Worm (Caenorhabditis elegans) whole organism, L4 larva: ENCODE data around the gene C49C3.4.

ENCODE experiments used
- F49E8.2 ChIP-seq: sonication (generic microtip); optimal IDR thresholded peaks from 2 replicates; lab custom pipeline; 2016; ENCODE audit warnings: missing compliant biosample characterization, mild to moderate bottlenecking, missing genetic modification characterization, borderline replicate concordance
- T26A8.4 ChIP-seq: fragments of 200-800 bp; sonication (Bioruptor generic); IDR thresholded peaks from 2 replicates; pipeline ENCODE4 v1.3.6; 2022; ENCODE audit warnings: missing genetic modification characterization, missing compliant biosample characterization
- ZK546.5 ChIP-seq, 2 experiments: sonication (generic microtip); optimal IDR thresholded peaks; 2 replicates each; lab custom pipeline; 2017; ENCODE audit warnings: missing biosample characterization in 2 of 2, missing genetic modification characterization in 2 of 2
- aly-2 ChIP-seq: sonication (generic microtip); optimal IDR thresholded peaks from 2 replicates; lab custom pipeline; 2018; ENCODE audit warnings: missing biosample characterization, missing genetic modification characterization
- ama-1 ChIP-seq: fragments of 150-350 bp; optimal IDR thresholded peaks from 2 replicates; lab custom pipeline; 2014; ENCODE audit warnings: inconsistent platforms, mixed read lengths
- attf-4 ChIP-seq: sonication (generic microtip); optimal IDR thresholded peaks from 3 replicates; lab custom pipeline; 2017; ENCODE audit warnings: missing biosample characterization, missing genetic modification characterization
- ceh-28 ChIP-seq: fragments of 150-350 bp; optimal IDR thresholded peaks from 2 replicates; lab custom pipeline; 2014; ENCODE audit warnings: missing biosample characterization, missing genetic modification reagents, missing genetic modification characterization
- cey-2 ChIP-seq: sonication (generic microtip); optimal IDR thresholded peaks from 3 replicates; lab custom pipeline; 2017; ENCODE audit warnings: missing genetic modification characterization, mild to moderate bottlenecking, missing compliant biosample characterization, antibody characterized with exemption, borderline replicate concordance; ENCODE audit not compliant: insufficient read depth
- daf-16 ChIP-seq, 3 experiments: sonication (generic microtip); optimal IDR thresholded peaks; 2 replicates each; lab custom pipeline; 2016 to 2017; ENCODE audit warnings: missing genetic modification characterization in 3 of 3, missing genetic modification reagents in 3 of 3, mild to moderate bottlenecking in 2 of 3, missing compliant biosample characterization in 2 of 3, missing biosample characterization in 1 of 3, moderate library complexity in 1 of 3
- daf-19 ChIP-seq: fragments of 200-800 bp; sonication (Bioruptor generic); conservative IDR thresholded peaks from 2 replicates; pipeline ENCODE4 v1.3.6; 2022; ENCODE audit warnings: missing genetic modification characterization, missing compliant biosample characterization
- daf-8 ChIP-seq: fragments of 200-800 bp; sonication (Bioruptor generic); IDR thresholded peaks from 2 replicates; pipeline ENCODE4 v1.3.6; 2022; ENCODE audit warnings: missing genetic modification characterization, missing compliant biosample characterization
- dmd-8 ChIP-seq: fragments of 200-800 bp; sonication (Bioruptor generic); IDR thresholded peaks from 2 replicates; pipeline ENCODE4 v1.3.6; 2022; ENCODE audit warnings: missing genetic modification characterization, missing compliant biosample characterization
- dmd-9 ChIP-seq: fragments of 200-800 bp; sonication (Bioruptor generic); IDR thresholded peaks from 2 replicates; pipeline ENCODE4 v1.3.6; 2022; ENCODE audit warnings: missing genetic modification reagents, missing genetic modification characterization, missing compliant biosample characterization
- duxl-1 ChIP-seq: sonication (generic microtip); optimal IDR thresholded peaks from 2 replicates; lab custom pipeline; 2016; ENCODE audit warnings: mild to moderate bottlenecking, missing genetic modification characterization, moderate library complexity, missing compliant biosample characterization; ENCODE audit not compliant: poor library complexity
- egl-43 ChIP-seq: fragments of 200-800 bp; sonication (Bioruptor generic); IDR thresholded peaks from 2 replicates; pipeline ENCODE4 v1.3.6; 2022; ENCODE audit warnings: missing genetic modification reagents, missing genetic modification characterization, missing compliant biosample characterization
- fos-1 ChIP-seq: fragments of 150-350 bp; optimal IDR thresholded peaks from 2 replicates; lab custom pipeline; 2014; ENCODE audit warnings: missing biosample characterization, missing genetic modification characterization
- hif-1 ChIP-seq, 2 experiments: sonication (generic microtip); optimal IDR thresholded peaks; 2 replicates each; lab custom pipeline; 2016 to 2017; ENCODE audit warnings: missing compliant biosample characterization in 2 of 2, missing genetic modification characterization in 2 of 2, missing genetic modification reagents in 2 of 2, missing genotype in 2 of 2, mild to moderate bottlenecking in 1 of 2
- hmg-1.1 ChIP-seq: fragments of 200-800 bp; sonication (Bioruptor generic); IDR thresholded peaks from 2 replicates; pipeline ENCODE4 v1.3.6; 2022; ENCODE audit warnings: missing genetic modification reagents, missing genetic modification characterization, missing compliant biosample characterization
- jun-1 ChIP-seq: fragments of 150-350 bp; optimal IDR thresholded peaks from 2 replicates; lab custom pipeline; 2014; ENCODE audit warnings: missing biosample characterization, missing genetic modification reagents, missing genetic modification characterization
- lim-7 ChIP-seq: fragments of 200-800 bp; sonication (Bioruptor generic); IDR thresholded peaks from 2 replicates; pipeline ENCODE4 v1.3.6; 2022; ENCODE audit warnings: missing genetic modification characterization, missing compliant biosample characterization
- lin-1 ChIP-seq: fragments of 200-800 bp; sonication (Bioruptor generic); IDR thresholded peaks from 2 replicates; pipeline ENCODE4 v1.3.6; 2022; ENCODE audit warnings: missing genetic modification reagents, missing genetic modification characterization, missing compliant biosample characterization
- lin-13 ChIP-seq: fragments of 150-350 bp; optimal IDR thresholded peaks from 2 replicates; lab custom pipeline; 2014; ENCODE audit warnings: missing biosample characterization, missing genetic modification reagents, missing genetic modification characterization
- lin-15B ChIP-seq: fragments of 150-350 bp; sonication (generic microtip); optimal IDR thresholded peaks from 3 replicates; lab custom pipeline; 2014; ENCODE audit warnings: missing biosample characterization, missing genetic modification characterization
- lin-29 ChIP-seq: fragments of 200-800 bp; sonication (Bioruptor generic); IDR thresholded peaks from 2 replicates; pipeline ENCODE4 v1.3.6; 2022; ENCODE audit warnings: missing genetic modification reagents, missing genetic modification characterization, missing compliant biosample characterization
- lin-38 ChIP-seq: fragments of 200-800 bp; sonication (Bioruptor generic); IDR thresholded peaks from 2 replicates; pipeline ENCODE4 v1.3.6; 2022; ENCODE audit warnings: missing genetic modification reagents, missing genetic modification characterization, missing compliant biosample characterization
- lin-39 ChIP-seq: fragments of 150-350 bp; optimal IDR thresholded peaks from 2 replicates; lab custom pipeline; 2014; ENCODE audit warnings: missing biosample characterization, missing genetic modification reagents, missing genetic modification characterization
- lir-3 ChIP-seq: sonication (generic microtip); optimal IDR thresholded peaks from 2 replicates; lab custom pipeline; 2016; ENCODE audit warnings: mild to moderate bottlenecking, missing genetic modification characterization, missing compliant biosample characterization
- mdt-29 ChIP-seq: fragments of 200-800 bp; sonication (Bioruptor generic); IDR thresholded peaks from 2 replicates; pipeline ENCODE4 v1.3.6; 2022; ENCODE audit warnings: missing genetic modification reagents, missing genetic modification characterization, missing compliant biosample characterization
- mep-1 ChIP-seq: fragments of 150-350 bp; sonication (generic microtip); optimal IDR thresholded peaks from 3 replicates; lab custom pipeline; 2014; ENCODE audit warnings: missing biosample characterization, missing genetic modification characterization
- mxl-2 ChIP-seq: fragments of 200-800 bp; sonication (Bioruptor generic); conservative IDR thresholded peaks from 2 replicates; pipeline ENCODE4 v1.3.6; 2022; ENCODE audit warnings: missing genetic modification reagents, missing genetic modification characterization, missing compliant biosample characterization
- nhr-10 ChIP-seq: fragments of 150-350 bp; optimal IDR thresholded peaks from 2 replicates; lab custom pipeline; 2014; ENCODE audit warnings: missing biosample characterization, missing genetic modification characterization
- nhr-102 ChIP-seq: sonication (generic microtip); optimal IDR thresholded peaks from 2 replicates; lab custom pipeline; 2016; ENCODE audit warnings: mild to moderate bottlenecking, missing genetic modification characterization, moderate library complexity, missing compliant biosample characterization
- nhr-25 ChIP-seq: sonication (generic microtip); optimal IDR thresholded peaks from 2 replicates; lab custom pipeline; 2017; ENCODE audit warnings: missing genetic modification characterization, mild to moderate bottlenecking, missing compliant biosample characterization, antibody characterized with exemption, moderate library complexity, borderline replicate concordance; ENCODE audit not compliant: insufficient read depth
- nhr-41 ChIP-seq: fragments of 200-800 bp; sonication (Bioruptor generic); IDR thresholded peaks from 2 replicates; pipeline ENCODE4 v1.3.6; 2022; ENCODE audit warnings: missing genetic modification reagents, missing genetic modification characterization, missing compliant biosample characterization
- nhr-42 ChIP-seq: fragments of 200-800 bp; sonication (Bioruptor generic); IDR thresholded peaks from 2 replicates; pipeline ENCODE4 v1.3.6; 2022; ENCODE audit warnings: missing genetic modification characterization, missing compliant biosample characterization
- nhr-6 ChIP-seq: fragments of 150-350 bp; optimal IDR thresholded peaks from 2 replicates; lab custom pipeline; 2014; ENCODE audit warnings: missing biosample characterization, missing genetic modification characterization
- nhr-77 ChIP-seq: fragments of 150-350 bp; optimal IDR thresholded peaks from 2 replicates; lab custom pipeline; 2014; ENCODE audit warnings: missing biosample characterization, missing genetic modification characterization
- rbr-2 ChIP-seq: sonication (generic microtip); optimal IDR thresholded peaks from 2 replicates; lab custom pipeline; 2016; ENCODE audit warnings: missing genotype, missing genetic modification characterization, missing compliant biosample characterization
- skn-1 ChIP-seq: fragments of 150-350 bp; optimal IDR thresholded peaks from 2 replicates; lab custom pipeline; 2014; ENCODE audit warnings: missing biosample characterization, missing genetic modification characterization
- snpc-1.2 ChIP-seq: fragments of 200-800 bp; sonication (Bioruptor generic); IDR thresholded peaks from 2 replicates; pipeline ENCODE4 v1.3.6; 2022; ENCODE audit warnings: missing genetic modification reagents, missing genetic modification characterization, missing compliant biosample characterization
- snpc-4 ChIP-seq: fragments of 150-350 bp; optimal IDR thresholded peaks from 2 replicates; lab custom pipeline; 2014; ENCODE audit warnings: missing biosample characterization, missing genetic modification characterization
- tra-1 ChIP-seq: fragments of 200-800 bp; sonication (Bioruptor generic); IDR thresholded peaks from 2 replicates; pipeline ENCODE4 v1.3.6; 2022; ENCODE audit warnings: missing genetic modification reagents, missing genetic modification characterization, missing compliant biosample characterization
- unc-130 ChIP-seq: sonication (generic microtip); optimal IDR thresholded peaks from 2 replicates; lab custom pipeline; 2016; ENCODE audit warnings: missing genetic modification reagents, missing genetic modification characterization, missing compliant biosample characterization
- unc-62 ChIP-seq, 3 experiments: fragments of 150-350 bp in 1 of 3; sonication (generic microtip); optimal IDR thresholded peaks in 2 of 3; peaks in 1 of 3; 1 replicate in 1 of 3; 2 replicates in 2 of 3; lab custom pipeline; 2014 to 2017; ENCODE audit warnings: missing biosample characterization in 3 of 3, missing genetic modification characterization in 3 of 3, missing genetic modification reagents in 3 of 3, missing genotype in 1 of 3
- zag-1 ChIP-seq: fragments of 150-350 bp; optimal IDR thresholded peaks from 2 replicates; lab custom pipeline; 2014; ENCODE audit warnings: missing biosample characterization, missing genetic modification characterization
- ztf-11 ChIP-seq: fragments of 150-350 bp; optimal IDR thresholded peaks from 2 replicates; lab custom pipeline; 2014; ENCODE audit warnings: missing biosample characterization, missing genetic modification characterization

C49C3.4 gene

DNA sequence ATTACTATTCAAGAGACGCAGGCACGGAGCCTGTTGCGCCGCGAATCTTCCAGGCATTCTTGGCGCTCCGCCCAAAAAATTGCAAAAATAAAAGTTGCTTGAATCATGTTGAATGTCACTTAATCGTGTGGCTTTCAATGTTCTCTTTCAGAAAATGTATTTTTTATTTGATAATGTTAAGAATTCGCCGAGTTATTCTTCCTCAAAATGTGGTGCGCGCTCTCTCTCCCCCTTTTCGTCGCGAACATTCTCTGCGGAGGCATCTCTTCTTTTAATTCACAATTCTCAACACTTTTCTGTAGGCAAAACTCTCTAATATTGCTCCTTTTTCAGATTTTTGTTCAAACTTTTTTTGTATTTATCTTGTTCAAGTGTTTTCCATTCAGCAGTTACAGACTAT is 42.2 kb upstream of the C49C3.4 start (continued):
- TF ChIP-seq rbr-2 (tag; lab: Kevin White, UChicago) = peak; percentile 98
- TF ChIP-seq aly-2 = no peak
- peak; percentile 19 for TF ChIP-seq ceh-28 (tag; lab: Kevin White, UChicago)
- peak; percentile 89 for TF ChIP-seq snpc-1.2
- TF ChIP-seq ZK546.5 (tag; optimal IDR thresholded peaks at IDR 0.05; lab: Kevin White, UChicago) = peak in 1 of 2 experiments; percentile 66
- peak; percentile 31 to 97 for TF ChIP-seq unc-62 (GFP tag; optimal IDR thresholded peaks at IDR 0.05 in 1 of 2; lab: Kevin White, UChicago)
- no peak for TF ChIP-seq unc-62 (tag; optimal IDR thresholded peaks at IDR 0.05; lab: Kevin White, UChicago)
- TF ChIP-seq fos-1 (tag; lab: Kevin White, UChicago) = peak; percentile 62
- peak; percentile 97 for TF ChIP-seq tra-1 (GFP tag; lab: Robert Waterston, UW)
- no peak for TF ChIP-seq cey-2 (tag; lab: Kevin White, UChicago)
- peak; percentile 100 for TF ChIP-seq mdt-29 (GFP tag; lab: Robert Waterston, UW)
- peak; percentile 81 for TF ChIP-seq nhr-41 (GFP tag; lab: Robert Waterston, UW)
- peak; percentile 70 to 97 for TF ChIP-seq hif-1 (tag; optimal IDR thresholded peaks at IDR 0.05; lab: Kevin White, UChicago)
- TF ChIP-seq nhr-102 (tag; lab: Kevin White, UChicago) = peak; percentile 86
- no peak for TF ChIP-seq lin-15B (tag; lab: Kevin White, UChicago)
- peak; percentile 62 for TF ChIP-seq duxl-1 (tag; lab: Kevin White, UChicago)
- peak; percentile 76 for TF ChIP-seq nhr-6 (tag; lab: Kevin White, UChicago)
- peak; percentile 90 for TF ChIP-seq lin-38 (GFP tag; lab: Robert Waterston, UW)
- TF ChIP-seq mxl-2 (GFP tag; lab: Robert Waterston, UW) = peak; percentile 64; the same call in 1 of the 2 replicates
- TF ChIP-seq nhr-25 (tag; lab: Kevin White, UChicago) = peak; percentile 96
- TF ChIP-seq F49E8.2 (tag; lab: Kevin White, UChicago) = peak; percentile 82
- peak; percentile 91 for TF ChIP-seq jun-1 (tag; lab: Kevin White, UChicago)
- peak; percentile 85 for TF ChIP-seq unc-130
- TF ChIP-seq dmd-8 (GFP tag; lab: Robert Waterston, UW) = no peak
- peak; percentile 60; the same call in 1 of the 2 replicates for TF ChIP-seq lin-1
- peak; percentile 90 for TF ChIP-seq daf-19
- no peak for TF ChIP-seq attf-4 (tag; lab: Kevin White, UChicago)
- peak; percentile 98 for TF ChIP-seq nhr-77 (tag; lab: Kevin White, UChicago)
- peak; percentile 58 for TF ChIP-seq lin-39 (tag; lab: Kevin White, UChicago)
- peak; percentile 87 for TF ChIP-seq lin-29 (GFP tag; lab: Robert Waterston, UW)
- no peak for TF ChIP-seq ztf-11 (tag; lab: Kevin White, UChicago)
- TF ChIP-seq daf-8 = 0 out of 2 replicates have a peak, but pooled peaks have one; percentile 46
- TF ChIP-seq nhr-42 (GFP tag; lab: Robert Waterston, UW) = peak; percentile 90
- TF ChIP-seq T26A8.4 (GFP tag; lab: Robert Waterston, UW) = peak; percentile 91
- peak; percentile 88 for TF ChIP-seq nhr-10 (tag; lab: Kevin White, UChicago)
- TF ChIP-seq dmd-9 (GFP tag; lab: Robert Waterston, UW) = peak; percentile 92
- TF ChIP-seq hmg-1.1 (GFP tag; lab: Robert Waterston, UW) = peak; percentile 98

DNA sequence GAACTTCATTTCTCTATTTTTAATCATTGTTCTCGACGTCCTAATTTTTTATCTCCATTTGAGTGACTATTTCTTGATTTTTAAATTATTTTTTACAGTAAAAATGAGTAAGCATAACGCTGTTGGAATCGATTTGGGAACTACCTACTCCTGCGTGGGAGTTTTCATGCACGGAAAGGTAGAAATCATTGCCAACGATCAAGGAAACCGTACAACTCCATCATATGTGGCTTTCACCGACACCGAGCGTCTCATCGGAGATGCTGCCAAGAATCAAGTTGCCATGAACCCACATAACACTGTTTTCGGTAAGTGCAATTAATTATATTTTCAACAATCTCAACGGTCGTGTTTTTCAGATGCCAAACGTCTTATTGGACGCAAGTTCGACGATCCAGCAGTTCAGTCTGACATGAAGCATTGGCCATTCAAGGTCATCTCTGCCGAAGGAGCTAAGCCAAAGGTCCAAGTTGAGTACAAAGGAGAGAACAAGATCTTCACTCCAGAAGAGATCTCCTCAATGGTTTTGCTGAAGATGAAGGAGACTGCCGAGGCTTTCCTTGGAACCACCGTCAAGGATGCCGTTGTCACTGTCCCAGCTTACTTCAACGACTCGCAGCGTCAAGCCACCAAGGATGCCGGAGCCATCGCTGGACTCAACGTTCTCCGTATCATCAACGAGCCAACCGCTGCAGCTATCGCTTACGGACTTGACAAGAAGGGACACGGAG is 41.6 kb upstream of the C49C3.4 start, which contains the start of gene hsp-1:
Gene hsp-1 (plus strand): TSS at position 99 of the 731 bp plus-strand sequence.
- TF ChIP-seq daf-19 (peak; percentile 54; the same call in 1 of the 2 replicates), lim-7 (GFP tag; lab: Robert Waterston, UW) (peak; percentile 74), ceh-28 (tag; lab: Kevin White, UChicago) (no peak), skn-1 (tag; lab: Kevin White, UChicago) (no peak), jun-1 (tag; lab: Kevin White, UChicago) (no peak), egl-43 (GFP tag; lab: Robert Waterston, UW) (peak; percentile 3; the same call in 1 of the 2 replicates), mxl-2 (GFP tag; lab: Robert Waterston, UW) (0 out of 2 replicates have a peak, but pooled peaks have one; percentile 2), lin-13 (no peak), mdt-29 (GFP tag; lab: Robert Waterston, UW) (0 out of 2 replicates have a peak, but pooled peaks have one; percentile 35), daf-16 (GFP tag; optimal IDR thresholded peaks at IDR 0.05; lab: Kevin White, UChicago) (peak in 1 of 2 experiments; percentile 2), daf-16 (tag; optimal IDR thresholded peaks at IDR 0.05; lab: Kevin White, UChicago) (no peak), unc-62 (GFP tag; optimal IDR thresholded peaks at IDR 0.05 in 1 of 2; lab: Kevin White, UChicago) (peak in 1 of 2 experiments; percentile 23), unc-62 (tag; optimal IDR thresholded peaks at IDR 0.05; lab: Kevin White, UChicago) (no peak), lir-3 (tag; lab: Kevin White, UChicago) (no peak), mep-1 (tag; lab: Kevin White, UChicago) (no peak), zag-1 (tag; lab: Kevin White, UChicago) (no peak), ama-1 (peak; percentile 82), F49E8.2 (tag; lab: Kevin White, UChicago) (no peak), snpc-4 (tag; lab: Kevin White, UChicago) (no peak)
